Fruit fly (Drosophila melanogaster) whole organism: ENCODE results near the gene Ugt304A1.

Experiments
- CG8478 ChIP-seq: fragments of >200 bp; optimal IDR thresholded peaks from 2 replicates; lab custom pipeline; 2018; ENCODE audit warnings: inconsistent platforms
- Dll ChIP-seq: fragments of >200 bp; optimal IDR thresholded peaks from 2 replicates; lab custom pipeline; 2017
- EcR ChIP-seq, 2 experiments: fragments of >200 bp; optimal IDR thresholded peaks; 2 replicates each; lab custom pipeline; 2017; ENCODE audit warnings: missing biosample characterization in 2 of 2, missing genetic modification characterization in 2 of 2, missing genetic modification reagents in 2 of 2
- pan ChIP-seq: fragments of >200 bp; optimal IDR thresholded peaks from 2 replicates; lab custom pipeline; 2017
- psq ChIP-seq: fragments of >200 bp; optimal IDR thresholded peaks from 2 replicates; lab custom pipeline; 2017
- usp ChIP-seq: fragments of >200 bp; optimal IDR thresholded peaks from 2 replicates; lab custom pipeline; 2017; ENCODE audit warnings: missing biosample characterization, missing genetic modification characterization, mixed read lengths

Ugt304A1 gene

DNA sequence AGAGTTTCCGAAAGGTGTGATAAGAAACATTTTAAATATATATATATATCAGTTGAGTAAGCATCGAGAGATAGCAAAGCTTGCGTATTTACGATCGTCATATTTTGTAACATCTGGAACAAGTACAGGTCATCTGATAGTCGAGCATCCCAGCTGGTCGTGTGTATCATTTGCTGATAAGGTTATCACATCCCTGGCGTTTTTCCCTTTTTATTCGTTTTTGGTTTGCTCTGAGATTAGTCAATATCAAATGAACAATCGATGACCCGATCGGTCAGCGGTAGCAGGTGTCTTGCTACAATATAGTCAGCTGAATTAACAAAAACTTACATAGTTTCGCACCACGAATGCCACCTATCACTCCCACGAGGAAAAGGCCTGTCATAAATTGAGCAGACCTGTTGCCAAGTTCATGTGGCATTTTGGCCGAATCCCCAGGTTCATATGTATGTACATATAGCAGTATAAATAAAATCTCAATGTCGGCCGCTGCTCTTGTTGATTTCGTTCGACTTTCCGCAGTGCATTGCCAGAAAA, 25.7 kb upstream of the Ugt304A1 start:
- TF ChIP-seq usp (GFP tag; lab: Kevin White, UChicago) (no peak), pan (peak; percentile 88)

DNA sequence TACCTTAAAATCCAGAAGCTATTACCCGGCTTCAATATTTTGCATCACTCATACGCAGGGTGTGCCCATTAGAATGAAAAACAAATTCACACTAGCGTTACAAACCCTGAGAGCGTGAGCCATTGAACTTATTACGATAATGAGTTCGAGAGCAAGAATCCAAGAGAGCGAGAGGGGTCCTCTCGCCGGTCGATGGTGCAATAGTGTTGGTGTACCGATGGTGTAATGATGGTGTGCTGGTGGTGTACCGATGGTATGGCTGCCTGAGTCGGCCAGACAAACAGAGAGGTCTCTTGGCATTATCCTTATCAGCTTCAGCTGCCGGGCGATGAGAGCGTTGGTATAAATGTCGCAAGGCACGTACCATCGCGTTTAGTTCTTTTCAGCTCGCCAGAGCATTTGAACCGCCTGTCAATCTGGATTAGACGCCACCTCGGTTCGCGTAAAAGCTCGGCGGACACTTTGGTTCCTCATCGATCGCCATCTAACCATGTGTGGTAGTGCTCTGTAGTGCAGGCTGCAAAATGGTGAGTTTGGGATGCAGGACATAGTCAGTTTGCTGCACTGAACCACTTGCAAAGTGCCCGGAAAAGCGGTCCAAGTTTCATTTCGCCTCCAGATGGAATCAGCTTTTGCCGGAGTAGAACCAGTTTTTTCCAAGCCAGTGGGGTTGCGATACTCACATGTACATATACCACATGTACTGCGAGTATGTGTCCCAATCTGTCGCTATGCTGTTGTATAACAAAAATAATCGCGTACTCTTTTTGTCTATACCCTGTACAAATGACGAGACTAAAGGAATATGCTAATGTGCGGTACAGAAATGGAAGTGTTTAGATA, 25.1 kb upstream of the Ugt304A1 start:
- TF ChIP-seq EcR (GFP tag; optimal IDR thresholded peaks at IDR 0.05; lab: Kevin White, UChicago) (peak in 1 of 2 experiments; percentile 74), psq (lab: Kevin White, UChicago) (no peak)

DNA sequence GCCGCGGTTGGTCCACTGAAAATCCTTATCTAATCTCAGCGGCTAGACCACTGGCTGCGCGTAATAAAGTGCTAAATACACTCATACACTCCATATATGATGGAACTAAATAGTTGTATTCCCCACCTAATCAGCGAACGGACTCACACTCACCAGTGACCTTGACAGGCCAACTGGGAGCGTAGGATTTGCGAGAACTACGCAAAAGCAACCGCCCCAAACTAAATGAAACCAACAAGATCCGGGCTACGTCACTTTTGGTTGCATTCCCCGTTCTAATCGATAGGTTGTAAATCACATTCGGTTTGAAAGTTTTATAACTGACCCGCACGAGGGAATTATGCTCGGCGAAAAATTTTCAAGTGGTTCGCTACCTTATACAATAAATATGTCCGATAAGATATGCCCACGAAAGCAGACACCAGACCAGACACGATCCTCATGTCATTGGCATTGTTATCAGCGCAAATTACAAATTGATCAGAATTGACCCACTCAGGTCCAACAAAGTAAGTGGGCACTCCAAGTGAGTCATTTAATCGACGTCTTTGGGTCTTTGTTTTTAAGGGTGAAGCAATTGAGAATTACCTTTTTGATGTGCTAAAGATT, 24.1 kb upstream of the Ugt304A1 start:
- no peak for TF ChIP-seq psq (lab: Kevin White, UChicago)

dm6 chr3R:11198062-11198472, 22.9 kb upstream of the Ugt304A1 start:
- TF ChIP-seq usp (GFP tag; lab: Kevin White, UChicago) (no peak), psq (lab: Kevin White, UChicago) (no peak), EcR (GFP tag; optimal IDR thresholded peaks at IDR 0.05; lab: Kevin White, UChicago) (peak in 1 of 2 experiments; percentile 1), pan (no peak), Dll (no peak)

DNA sequence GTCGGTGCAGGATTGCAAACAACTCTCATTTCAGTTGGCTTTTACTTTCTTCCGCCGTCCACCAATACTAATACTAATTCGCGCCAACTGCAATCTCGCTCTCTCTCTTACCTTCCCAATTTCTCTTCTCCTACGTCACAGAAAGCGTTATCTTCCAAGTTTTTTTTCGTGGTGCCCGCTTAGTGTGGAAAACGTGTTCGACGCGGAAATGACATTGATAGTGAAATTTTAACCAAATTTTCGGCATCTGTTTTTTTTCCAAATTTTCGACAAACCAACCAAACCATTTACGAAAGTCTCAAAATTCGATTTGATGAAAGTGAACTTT, 22.1 kb upstream of the Ugt304A1 start, which contains the start of gene cu:
Gene cu, plus strand, starts transcription at position 204 of the 328 bp plus-strand sequence.
- no peak for TF ChIP-seq pan
- TF ChIP-seq CG8478 (lab: Kevin White, UChicago), result no peak
- TF ChIP-seq EcR (GFP tag; optimal IDR thresholded peaks at IDR 0.05; lab: Kevin White, UChicago), result no peak
- no peak for TF ChIP-seq psq (lab: Kevin White, UChicago)
- no peak for TF ChIP-seq Dll
- no peak for TF ChIP-seq usp (GFP tag; lab: Kevin White, UChicago)

- TF ChIP-seq Dll (no peak), CG8478 (lab: Kevin White, UChicago) (no peak), EcR (GFP tag; optimal IDR thresholded peaks at IDR 0.05; lab: Kevin White, UChicago) (no peak), pan (no peak), usp (GFP tag; lab: Kevin White, UChicago) (no peak), psq (lab: Kevin White, UChicago) (no peak)
These were observed 21.6 kb upstream of the Ugt304A1 start for dm6 chr3R:11196648-11197388.

DNA sequence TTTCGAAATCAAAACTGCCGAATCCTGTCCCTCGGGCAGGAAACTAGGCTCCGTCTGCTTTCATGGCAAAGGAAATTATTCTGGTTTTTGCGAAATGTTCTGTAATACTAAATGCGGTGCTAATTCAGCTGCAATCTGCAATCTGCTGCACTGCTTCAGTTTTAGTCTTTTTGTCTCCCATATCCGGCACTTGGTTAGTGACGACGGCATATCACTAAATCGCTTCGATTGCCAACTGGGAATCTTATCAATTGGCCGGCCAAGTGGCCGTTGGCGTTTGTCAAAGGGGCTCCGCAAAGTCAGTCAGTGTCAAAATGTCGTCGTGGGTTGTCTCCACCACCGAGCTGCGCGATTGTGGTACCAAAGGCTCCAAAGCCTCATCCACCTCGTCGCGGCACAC, 20.6 kb upstream of the Ugt304A1 start, which contains the start of gene CG18577:
Gene CG18577, plus strand, starts transcription at position 301 of the 400 bp plus-strand sequence.
- TF ChIP-seq EcR (GFP tag; optimal IDR thresholded peaks at IDR 0.05; lab: Kevin White, UChicago) (no peak), usp (GFP tag; lab: Kevin White, UChicago) (no peak), Dll (no peak), pan (no peak), CG8478 (lab: Kevin White, UChicago) (no peak), psq (lab: Kevin White, UChicago) (no peak)

- TF ChIP-seq pan (no peak), EcR (GFP tag; optimal IDR thresholded peaks at IDR 0.05; lab: Kevin White, UChicago) (no peak), Dll (no peak), psq (lab: Kevin White, UChicago) (no peak), usp (GFP tag; lab: Kevin White, UChicago) (no peak), CG8478 (lab: Kevin White, UChicago) (no peak)
These were observed 3.1 kb upstream of the Ugt304A1 start for dm6 chr3R:11178300-11178699.

DNA sequence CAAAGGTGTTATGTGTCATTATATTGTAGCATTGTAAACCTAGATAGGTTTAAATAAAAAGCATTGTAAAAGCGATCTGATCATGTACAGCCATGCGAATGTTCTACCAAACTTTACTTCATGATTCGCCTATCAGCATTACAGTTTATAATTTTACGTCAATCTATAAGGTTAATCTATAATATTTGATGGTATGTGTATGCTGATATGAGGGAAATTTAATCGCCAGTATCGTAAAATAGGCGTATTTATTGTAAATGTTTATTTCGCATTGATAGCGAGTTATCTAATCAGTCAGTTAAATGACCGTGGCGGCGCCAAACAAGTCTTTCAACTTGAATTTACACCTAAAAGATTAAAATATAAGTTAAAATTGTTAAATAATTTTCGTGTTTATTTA, 2.4 kb upstream of the Ugt304A1 start:
- TF ChIP-seq psq (lab: Kevin White, UChicago) (no peak), EcR (GFP tag; optimal IDR thresholded peaks at IDR 0.05; lab: Kevin White, UChicago) (no peak), pan (no peak), Dll (no peak), usp (GFP tag; lab: Kevin White, UChicago) (no peak), CG8478 (lab: Kevin White, UChicago) (no peak)

- TF ChIP-seq pan (no peak), Dll (no peak), CG8478 (lab: Kevin White, UChicago) (no peak), usp (GFP tag; lab: Kevin White, UChicago) (no peak), psq (lab: Kevin White, UChicago) (no peak), EcR (GFP tag; optimal IDR thresholded peaks at IDR 0.05; lab: Kevin White, UChicago) (no peak)
These were observed 569 bp upstream of the Ugt304A1 start for dm6 chr3R:11175777-11176176.

DNA sequence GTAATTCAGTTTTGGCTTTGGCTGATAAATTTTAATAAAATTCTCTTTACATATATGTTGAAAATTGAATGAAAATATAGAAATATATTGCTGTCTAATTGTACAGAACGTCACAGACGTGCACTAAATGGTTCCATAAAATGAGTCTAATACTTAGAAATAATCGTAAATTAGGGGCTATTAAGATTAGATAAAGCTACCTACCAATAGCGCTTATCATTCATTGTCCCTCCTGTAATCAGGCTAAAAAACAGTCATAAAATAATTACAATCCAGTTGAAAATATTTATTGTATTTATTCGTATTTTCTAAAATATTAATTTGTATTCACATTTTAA, 2.1 kb downstream of the Ugt304A1 start:
- TF ChIP-seq usp (GFP tag; lab: Kevin White, UChicago), result no peak
- TF ChIP-seq CG8478 (lab: Kevin White, UChicago), result no peak
- TF ChIP-seq pan, result no peak
- TF ChIP-seq psq (lab: Kevin White, UChicago), result no peak
- no peak for TF ChIP-seq Dll
- no peak for TF ChIP-seq EcR (GFP tag; optimal IDR thresholded peaks at IDR 0.05; lab: Kevin White, UChicago)
